Fruit fly (Drosophila melanogaster) whole organism, embryonic: ENCODE results near the gene Drsl5.

Experiments
- Abd-B ChIP-seq: fragments of 200-800 bp; sonication (Bioruptor generic); optimal IDR thresholded peaks from 2 replicates; lab custom pipeline; 2018; ENCODE audit warnings: missing biosample characterization, mild to moderate bottlenecking, missing genetic modification characterization, moderate library complexity
- Atf3 ChIP-seq: fragments of 200-800 bp; sonication (Bioruptor generic); optimal IDR thresholded peaks from 3 replicates; lab custom pipeline; 2016; ENCODE audit warnings: missing biosample characterization, missing genetic modification characterization
- B-H2 ChIP-seq: fragments of 200-800 bp; sonication (Bioruptor generic); optimal IDR thresholded peaks from 2 replicates; lab custom pipeline; 2018; ENCODE audit warnings: missing biosample characterization, mild to moderate bottlenecking, missing genetic modification characterization
- CG10147 ChIP-seq: fragments of 200-800 bp; sonication (Bioruptor generic); optimal IDR thresholded peaks from 2 replicates; lab custom pipeline; 2019; ENCODE audit warnings: missing biosample characterization, mild to moderate bottlenecking, missing genetic modification characterization, moderate library complexity
- CG10366 ChIP-seq: fragments of 200-800 bp; sonication (Bioruptor generic); IDR thresholded peaks from 2 replicates; pipeline ENCODE4 v1.3.6; 2022; ENCODE audit warnings: missing biosample characterization, missing genetic modification characterization
- CG10959 ChIP-seq: fragments of 200-800 bp; sonication (Bioruptor generic); IDR thresholded peaks from 2 replicates; pipeline ENCODE4 v1.3.6; 2022; ENCODE audit warnings: missing biosample characterization, missing genetic modification characterization
- CG11093 ChIP-seq: fragments of 200-800 bp; sonication (Bioruptor generic); IDR thresholded peaks from 3 replicates; pipeline ENCODE4 v1.3.6; 2022; ENCODE audit warnings: missing biosample characterization, missing genetic modification characterization
- CG11398 ChIP-seq: fragments of 200-800 bp; sonication (Bioruptor generic); optimal IDR thresholded peaks from 2 replicates; lab custom pipeline; 2016; ENCODE audit warnings: missing biosample characterization, missing genetic modification characterization
- CG12219 ChIP-seq: fragments of 200-800 bp; sonication (Bioruptor generic); optimal IDR thresholded peaks from 3 replicates; lab custom pipeline; 2018; ENCODE audit warnings: missing biosample characterization, mild to moderate bottlenecking, missing genetic modification characterization
- CG12299 ChIP-seq: fragments of 200-800 bp; sonication (Bioruptor generic); optimal IDR thresholded peaks from 2 replicates; lab custom pipeline; 2018; ENCODE audit warnings: missing biosample characterization, mild to moderate bottlenecking, missing genetic modification characterization
- CG16779 ChIP-seq: fragments of 200-800 bp; sonication (Bioruptor generic); IDR thresholded peaks from 2 replicates; pipeline ENCODE4 v1.3.6; 2022; ENCODE audit warnings: missing biosample characterization, missing genetic modification characterization
- CG16815 ChIP-seq: fragments of 200-800 bp; sonication (Bioruptor generic); optimal IDR thresholded peaks from 3 replicates; lab custom pipeline; 2017; ENCODE audit warnings: missing biosample characterization, mild to moderate bottlenecking, missing genetic modification characterization
- CG33213 ChIP-seq: fragments of 200-800 bp; sonication (Bioruptor generic); optimal IDR thresholded peaks from 3 replicates; lab custom pipeline; 2016; ENCODE audit warnings: missing biosample characterization, missing genetic modification characterization
- CG33557 ChIP-seq: fragments of 200-800 bp; sonication (Bioruptor generic); optimal IDR thresholded peaks from 2 replicates; lab custom pipeline; 2019; ENCODE audit warnings: missing biosample characterization, mild to moderate bottlenecking, missing genetic modification characterization, moderate library complexity
- CG34422 ChIP-seq: fragments of 200-800 bp; sonication (Bioruptor generic); IDR thresholded peaks from 3 replicates; pipeline ENCODE4 v1.3.6; 2022; ENCODE audit warnings: missing biosample characterization, missing genetic modification characterization
- CG4617 ChIP-seq: fragments of 200-800 bp; sonication (Bioruptor generic); optimal IDR thresholded peaks from 3 replicates; lab custom pipeline; 2016; ENCODE audit warnings: missing biosample characterization, missing genetic modification characterization, borderline replicate concordance
- CG6654 ChIP-seq: fragments of 200-800 bp; sonication (Bioruptor generic); optimal IDR thresholded peaks from 2 replicates; lab custom pipeline; 2017; ENCODE audit warnings: missing biosample characterization, mild to moderate bottlenecking, missing genetic modification characterization
- CG6765 ChIP-seq: fragments of 200-800 bp; sonication (Bioruptor generic); optimal IDR thresholded peaks from 3 replicates; lab custom pipeline; 2017; ENCODE audit warnings: missing biosample characterization, mild to moderate bottlenecking, missing genetic modification characterization
- CG7271 ChIP-seq: fragments of 200-800 bp; sonication (Bioruptor generic); optimal IDR thresholded peaks from 2 replicates; lab custom pipeline; 2018; ENCODE audit warnings: missing biosample characterization, mild to moderate bottlenecking, missing genetic modification characterization, moderate library complexity
- CG7357 ChIP-seq: fragments of 200-800 bp; sonication (Bioruptor generic); IDR thresholded peaks from 3 replicates; pipeline ENCODE4 v1.3.6; 2022; ENCODE audit warnings: missing biosample characterization, missing genetic modification characterization
- CG7745 ChIP-seq: fragments of 200-800 bp; sonication (Bioruptor generic); optimal IDR thresholded peaks from 2 replicates; lab custom pipeline; 2018; ENCODE audit warnings: missing biosample characterization, mild to moderate bottlenecking, missing genetic modification characterization, moderate library complexity
- CHES-1-like ChIP-seq: fragments of 200-800 bp; sonication (Bioruptor generic); optimal IDR thresholded peaks from 2 replicates; lab custom pipeline; 2016; ENCODE audit warnings: missing biosample characterization, missing genetic modification characterization
- CoRest ChIP-seq: fragments of 200-800 bp; sonication (Bioruptor generic); optimal IDR thresholded peaks from 3 replicates; lab custom pipeline; 2018; ENCODE audit warnings: missing biosample characterization, mild to moderate bottlenecking, missing genetic modification characterization, moderate library complexity
- CrebB ChIP-seq: fragments of 200-800 bp; sonication (Bioruptor generic); optimal IDR thresholded peaks from 3 replicates; lab custom pipeline; 2018; ENCODE audit warnings: missing biosample characterization, mild to moderate bottlenecking, missing genetic modification characterization
- D ChIP-seq, 2 experiments: fragments of 200-800 bp in 1 of 2; fragments of >200 bp in 1 of 2; sonication (Bioruptor generic) in 1 of 2; optimal IDR thresholded peaks; 2 replicates in 1 of 2; 3 replicates in 1 of 2; lab custom pipeline; 2017; ENCODE audit warnings: mild to moderate bottlenecking in 1 of 2, missing biosample characterization in 1 of 2, missing genetic modification characterization in 1 of 2, missing genetic modification reagents in 1 of 2
- Deaf1 ChIP-seq: fragments of 200-800 bp; optimal IDR thresholded peaks from 3 replicates; lab custom pipeline; 2019; ENCODE audit warnings: missing biosample characterization, mild to moderate bottlenecking, missing genetic modification characterization, moderate library complexity
- Dfd ChIP-seq, 2 experiments: fragments of >200 bp; optimal IDR thresholded peaks; 2 replicates each; lab custom pipeline; 2017; ENCODE audit warnings: missing biosample characterization in 2 of 2, missing genetic modification characterization in 2 of 2
- Fer3 ChIP-seq: fragments of 200-800 bp; sonication (Bioruptor generic); optimal IDR thresholded peaks from 2 replicates; lab custom pipeline; 2018; ENCODE audit warnings: missing biosample characterization, mild to moderate bottlenecking, missing genetic modification characterization, moderate library complexity
- H15 ChIP-seq: fragments of 200-800 bp; sonication (Bioruptor generic); IDR thresholded peaks from 3 replicates; pipeline ENCODE4 v1.3.6; 2022; ENCODE audit warnings: missing biosample characterization, missing genetic modification characterization
- Hsf ChIP-seq: fragments of 200-800 bp; sonication (Bioruptor generic); optimal IDR thresholded peaks from 3 replicates; lab custom pipeline; 2016; ENCODE audit warnings: missing biosample characterization, missing genetic modification characterization
- Lhr ChIP-seq: fragments of 200-800 bp; sonication (Bioruptor generic); optimal IDR thresholded peaks from 3 replicates; lab custom pipeline; 2017; ENCODE audit warnings: mild to moderate bottlenecking, missing biosample characterization, missing genetic modification reagents, missing genetic modification characterization
- Mad ChIP-seq: fragments of 200-800 bp; sonication (Bioruptor generic); optimal IDR thresholded peaks from 2 replicates; lab custom pipeline; 2016; ENCODE audit warnings: missing biosample characterization, missing genetic modification characterization
- Max ChIP-seq: fragments of 200-800 bp; sonication (Bioruptor generic); optimal IDR thresholded peaks from 2 replicates; lab custom pipeline; 2016; ENCODE audit warnings: missing biosample characterization, mild to moderate bottlenecking, missing genetic modification characterization
- Meics ChIP-seq: fragments of 200-800 bp; sonication (Bioruptor generic); optimal IDR thresholded peaks from 2 replicates; lab custom pipeline; 2017; ENCODE audit warnings: missing biosample characterization, mild to moderate bottlenecking, missing genetic modification characterization
- Side ChIP-seq: fragments of 200-800 bp; sonication (Bioruptor generic); optimal IDR thresholded peaks from 2 replicates; lab custom pipeline; 2016; ENCODE audit warnings: missing biosample characterization, missing genetic modification characterization
- Six4 ChIP-seq: fragments of 200-800 bp; sonication (Bioruptor generic); optimal IDR thresholded peaks from 2 replicates; lab custom pipeline; 2016; ENCODE audit warnings: missing biosample characterization, missing genetic modification characterization
- Sox102F ChIP-seq: fragments of 200-800 bp; sonication (Bioruptor generic); optimal IDR thresholded peaks from 2 replicates; lab custom pipeline; 2018; ENCODE audit warnings: missing biosample characterization, mild to moderate bottlenecking, missing genetic modification characterization, moderate library complexity
- ash1 ChIP-seq: fragments of 200-800 bp; sonication (Bioruptor generic); optimal IDR thresholded peaks from 2 replicates; lab custom pipeline; 2018; ENCODE audit warnings: missing biosample characterization, mild to moderate bottlenecking, missing genetic modification characterization
- cas ChIP-seq: fragments of 200-800 bp; sonication (Bioruptor generic); IDR thresholded peaks from 2 replicates; pipeline ENCODE4 v1.3.6; 2022; ENCODE audit warnings: missing biosample characterization, missing genetic modification characterization
- crol ChIP-seq: fragments of 200-800 bp; sonication (Bioruptor generic); IDR thresholded peaks from 2 replicates; pipeline ENCODE4 v1.3.6; 2022; ENCODE audit warnings: missing biosample characterization, missing genetic modification characterization
- exex ChIP-seq: fragments of 200-800 bp; sonication (Bioruptor generic); optimal IDR thresholded peaks from 4 replicates; lab custom pipeline; 2018; ENCODE audit warnings: missing biosample characterization, mild to moderate bottlenecking, missing genetic modification characterization, moderate library complexity
- fd64A ChIP-seq: fragments of 200-800 bp; sonication (Bioruptor generic); optimal IDR thresholded peaks from 3 replicates; lab custom pipeline; 2018; ENCODE audit warnings: missing biosample characterization, mild to moderate bottlenecking, missing genetic modification characterization
- gsb-n ChIP-seq: fragments of 200-800 bp; sonication (Bioruptor generic); optimal IDR thresholded peaks from 3 replicates; lab custom pipeline; 2018; ENCODE audit warnings: missing biosample characterization, mild to moderate bottlenecking, missing genetic modification characterization
- maf-S ChIP-seq: fragments of 200-800 bp; sonication (Bioruptor generic); optimal IDR thresholded peaks from 2 replicates; lab custom pipeline; 2016; ENCODE audit warnings: missing biosample characterization, missing genetic modification characterization
- pho ChIP-seq: fragments of 200-800 bp; sonication (Bioruptor generic); optimal IDR thresholded peaks from 2 replicates; lab custom pipeline; 2016; ENCODE audit warnings: missing biosample characterization, missing genetic modification characterization
- sug ChIP-seq: fragments of 200-800 bp; optimal IDR thresholded peaks from 2 replicates; lab custom pipeline; 2019; ENCODE audit warnings: missing biosample characterization, mild to moderate bottlenecking, missing genetic modification characterization, moderate library complexity
- twi ChIP-seq: fragments of 200-800 bp; optimal IDR thresholded peaks from 2 replicates; lab custom pipeline; 2019; ENCODE audit warnings: missing biosample characterization, mild to moderate bottlenecking, missing genetic modification characterization, moderate library complexity
- unc-4 ChIP-seq: fragments of 200-800 bp; sonication (Bioruptor generic); IDR thresholded peaks from 2 replicates; pipeline ENCODE4 v1.3.6; 2022; ENCODE audit warnings: missing biosample characterization, missing genetic modification characterization; ENCODE audit not compliant: partially characterized antibody
- vnd ChIP-seq: fragments of 200-800 bp; sonication (Bioruptor generic); IDR thresholded peaks from 3 replicates; pipeline ENCODE4 v1.3.6; 2022; ENCODE audit warnings: missing biosample characterization, missing genetic modification characterization; ENCODE audit not compliant: partially characterized antibody

Gene Drsl5

DNA sequence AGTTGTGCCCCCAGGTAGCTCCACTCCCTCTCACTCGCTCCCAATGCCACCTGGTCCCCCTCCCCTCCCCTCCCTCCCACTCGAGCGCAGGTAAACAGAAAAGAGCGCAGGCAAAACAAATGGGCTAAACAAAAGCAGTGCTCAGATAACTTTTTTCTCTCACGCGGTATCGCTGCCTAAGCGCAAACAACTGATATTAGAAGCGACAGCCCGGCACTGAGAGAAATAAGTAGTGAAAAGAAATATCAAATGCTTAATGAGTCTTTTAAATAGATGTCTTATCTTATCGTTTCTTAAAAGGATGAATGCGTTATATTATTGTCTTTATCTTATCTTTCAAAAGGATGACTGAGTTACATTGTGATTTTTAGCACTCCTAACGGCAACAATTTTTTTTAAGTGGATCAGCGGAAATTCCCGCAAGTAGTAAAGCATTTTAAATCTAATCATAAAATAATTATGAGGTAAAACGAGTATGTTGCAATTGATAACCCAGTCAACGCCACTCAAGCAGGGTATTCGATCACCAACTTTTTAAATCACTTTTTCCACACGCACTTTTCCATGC lies 15.3 kb upstream of the Drsl5 start (continued):
- no peak for TF ChIP-seq D (optimal IDR thresholded peaks at IDR 0.05; lab: Kevin White, UChicago)
- TF ChIP-seq D (GFP tag; optimal IDR thresholded peaks at IDR 0.05; lab: Kevin White, UChicago): peak; percentile 85
- TF ChIP-seq CG11398 (GFP tag; lab: Kevin White, UChicago): peak; percentile 83
- peak; percentile 85 for TF ChIP-seq Abd-B (GFP tag; lab: Kevin White, UChicago)
- peak; percentile 68 for TF ChIP-seq CG33557 (GFP tag; lab: Kevin White, UChicago)
- TF ChIP-seq Dfd (GFP tag; optimal IDR thresholded peaks at IDR 0.05; lab: Kevin White, UChicago): no peak
- peak; percentile 88 for TF ChIP-seq gsb-n
- TF ChIP-seq Atf3 (GFP tag; lab: Kevin White, UChicago): peak; percentile 87
- peak; percentile 75 for TF ChIP-seq twi
- peak; percentile 86 for TF ChIP-seq Mad (GFP tag; lab: Kevin White, UChicago)
- no peak for TF ChIP-seq vnd (GFP tag; lab: Robert Waterston, UW)
- peak; percentile 79 for TF ChIP-seq CG33213 (GFP tag; lab: Kevin White, UChicago)
- TF ChIP-seq CG10959: peak; percentile 73
- TF ChIP-seq ash1: no peak
- peak; percentile 94 for TF ChIP-seq Sox102F (GFP tag; lab: Kevin White, UChicago)
- TF ChIP-seq CG16815: peak; percentile 69
- peak; percentile 52; the same call in 1 of the 2 replicates for TF ChIP-seq cas (GFP tag; lab: Robert Waterston, UW)
- peak; percentile 51 for TF ChIP-seq B-H2
- peak; percentile 85 for TF ChIP-seq CG6765 (GFP tag; lab: Kevin White, UChicago)
- peak; percentile 77 for TF ChIP-seq Deaf1 (tag; lab: Kevin White, UChicago)
- TF ChIP-seq CG7745 (tag; lab: Kevin White, UChicago): peak; percentile 42
- TF ChIP-seq exex (tag; lab: Kevin White, UChicago): peak; percentile 100
- TF ChIP-seq CG10366 (GFP tag; lab: Robert Waterston, UW): peak; percentile 92
- peak; percentile 93 for TF ChIP-seq Hsf (GFP tag; lab: Kevin White, UChicago)
- peak; percentile 89 for TF ChIP-seq sug
- peak; percentile 62 for TF ChIP-seq CG7271 (tag; lab: Kevin White, UChicago)
- peak; percentile 69 for TF ChIP-seq CG4617 (GFP tag; lab: Kevin White, UChicago)
- peak; percentile 67 for TF ChIP-seq CG6654 (GFP tag; lab: Kevin White, UChicago)
- peak; percentile 86 for TF ChIP-seq CG10147 (GFP tag; lab: Kevin White, UChicago)
- TF ChIP-seq CG16779 (GFP tag; lab: Robert Waterston, UW): peak; percentile 61; the same call in 1 of the 2 replicates
- TF ChIP-seq CoRest (tag; lab: Kevin White, UChicago): peak; percentile 93
- peak; percentile 89 for TF ChIP-seq CrebB
- TF ChIP-seq maf-S: peak; percentile 92
- TF ChIP-seq Max (GFP tag; lab: Kevin White, UChicago): peak; percentile 89
- peak; percentile 85 for TF ChIP-seq CG7357
- peak; percentile 92 for TF ChIP-seq CG12219 (GFP tag; lab: Kevin White, UChicago)
- peak; percentile 76; the same call in 2 of the 3 replicates for TF ChIP-seq CG11093 (GFP tag; lab: Robert Waterston, UW)
- peak; percentile 92 for TF ChIP-seq Meics (GFP tag; lab: Kevin White, UChicago)
- TF ChIP-seq CG12299 (tag; lab: Kevin White, UChicago): peak; percentile 87
- TF ChIP-seq CG34422 (GFP tag; lab: Robert Waterston, UW): peak; percentile 90
- TF ChIP-seq unc-4 (GFP tag; lab: Robert Waterston, UW): no peak
- TF ChIP-seq Side (GFP tag; lab: Kevin White, UChicago): peak; percentile 84
- peak; percentile 89 for TF ChIP-seq Six4 (GFP tag; lab: Kevin White, UChicago)
- peak; percentile 96 for TF ChIP-seq crol
- TF ChIP-seq H15 (GFP tag; lab: Robert Waterston, UW): peak; percentile 86
- peak; percentile 89 for TF ChIP-seq CHES-1-like
- TF ChIP-seq pho (GFP tag; lab: Kevin White, UChicago): peak; percentile 87
- peak; percentile 66 for TF ChIP-seq Lhr (GFP tag; lab: Kevin White, UChicago)
- peak; percentile 93 for TF ChIP-seq Fer3 (tag; lab: Kevin White, UChicago)
- TF ChIP-seq fd64A (GFP tag; lab: Kevin White, UChicago): peak; percentile 60
